Worm (Caenorhabditis elegans): ENCODE measurements around the gene Y38F1A.2.

DNA sequence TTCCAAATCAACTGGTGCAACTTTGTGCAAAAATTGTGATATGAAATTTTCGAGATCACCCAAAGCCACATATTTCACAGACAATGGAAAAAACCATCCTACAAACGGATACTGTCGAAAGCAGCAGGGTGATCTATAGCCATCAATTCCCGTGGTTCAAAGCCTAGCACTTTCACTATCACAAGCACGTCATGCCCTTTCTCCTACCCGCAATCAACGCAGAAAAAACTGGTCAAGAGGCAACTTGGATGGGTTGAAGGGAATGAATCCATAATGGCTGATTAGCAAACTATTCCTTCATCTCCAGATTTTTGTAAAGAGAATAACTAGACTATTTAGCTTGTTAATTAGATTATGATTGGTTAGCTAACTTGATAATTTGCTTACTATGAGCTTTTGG lies 7.0 kb downstream of the Y38F1A.2 start:
- no peak for TF ChIP-seq snpc-4 (tag; optimal IDR thresholded peaks at IDR 0.05)
- no peak for TF ChIP-seq sem-2 (GFP tag; optimal IDR thresholded peaks at IDR 0.05)
- no peak for TF ChIP-seq ztf-11 (tag; optimal IDR thresholded peaks at IDR 0.05)
- no peak for TF ChIP-seq elt-3 (tag; optimal IDR thresholded peaks at IDR 0.05)
- no peak for TF ChIP-seq nhr-2 (tag; optimal IDR thresholded peaks at IDR 0.05)
- TF ChIP-seq elt-1 (tag; optimal IDR thresholded peaks at IDR 0.05; ENCODE audit: borderline replicate concordance, insufficient read depth), result no peak
- no peak for TF ChIP-seq sptf-1 (tag; optimal IDR thresholded peaks at IDR 0.05)
- no peak for TF ChIP-seq tbx-8 (GFP tag; optimal IDR thresholded peaks at IDR 0.05)
- TF ChIP-seq lin-13 (tag; optimal IDR thresholded peaks at IDR 0.05), result no peak
